Fruit fly (Drosophila melanogaster): ENCODE data around the gene CG43740.

Gene CG43740

dm6 chrX:10320425-10320978 is 12.9 kb upstream of the CG43740 start (continued):
- TF ChIP-seq Awh (GFP tag; IDR thresholded peaks at IDR 0.05) (no peak), Poxn (GFP tag; IDR thresholded peaks at IDR 0.05) (no peak), cas (GFP tag; IDR thresholded peaks at IDR 0.05) (no peak), insv (GFP tag; optimal IDR thresholded peaks at IDR 0.05) (no peak)

DNA sequence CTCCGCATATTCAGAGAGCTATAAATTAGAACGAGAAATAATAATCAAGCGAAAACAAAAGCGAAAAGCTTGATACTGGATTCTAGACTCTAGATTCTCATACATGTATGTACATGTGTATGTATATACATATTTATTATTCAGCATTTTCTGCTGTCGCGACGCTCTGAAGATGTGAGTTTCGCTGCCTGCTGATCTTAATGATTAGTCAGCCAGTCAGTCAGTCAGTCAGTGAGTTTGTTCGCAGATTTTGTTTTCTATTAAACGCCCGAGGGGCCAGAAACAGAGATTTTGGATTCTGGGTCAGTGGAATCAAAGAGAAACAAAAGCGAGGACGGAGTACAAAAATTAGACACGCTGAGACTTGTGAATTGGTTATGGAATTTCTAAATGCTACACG is 11.2 kb upstream of the CG43740 start:
- TF ChIP-seq sens (GFP tag) = peak; percentile 18
- TF ChIP-seq CG4424 (GFP tag; optimal IDR thresholded peaks at IDR 0.05) = no peak
- TF ChIP-seq CG1024 (GFP tag; IDR thresholded peaks at IDR 0.05) = no peak
- TF ChIP-seq Pdp1 (GFP tag; optimal IDR thresholded peaks at IDR 0.05) = peak in 1 of 2 experiments; percentile 12
- TF ChIP-seq Med (GFP tag) = peak; percentile 62
- TF ChIP-seq chinmo (GFP tag; IDR thresholded peaks at IDR 0.05; ENCODE audit: partially characterized antibody) = 0 out of 4 replicates have a peak, but pooled peaks have one; percentile 6
- peak; percentile 23 for TF ChIP-seq sug (tag; optimal IDR thresholded peaks at IDR 0.05)

DNA sequence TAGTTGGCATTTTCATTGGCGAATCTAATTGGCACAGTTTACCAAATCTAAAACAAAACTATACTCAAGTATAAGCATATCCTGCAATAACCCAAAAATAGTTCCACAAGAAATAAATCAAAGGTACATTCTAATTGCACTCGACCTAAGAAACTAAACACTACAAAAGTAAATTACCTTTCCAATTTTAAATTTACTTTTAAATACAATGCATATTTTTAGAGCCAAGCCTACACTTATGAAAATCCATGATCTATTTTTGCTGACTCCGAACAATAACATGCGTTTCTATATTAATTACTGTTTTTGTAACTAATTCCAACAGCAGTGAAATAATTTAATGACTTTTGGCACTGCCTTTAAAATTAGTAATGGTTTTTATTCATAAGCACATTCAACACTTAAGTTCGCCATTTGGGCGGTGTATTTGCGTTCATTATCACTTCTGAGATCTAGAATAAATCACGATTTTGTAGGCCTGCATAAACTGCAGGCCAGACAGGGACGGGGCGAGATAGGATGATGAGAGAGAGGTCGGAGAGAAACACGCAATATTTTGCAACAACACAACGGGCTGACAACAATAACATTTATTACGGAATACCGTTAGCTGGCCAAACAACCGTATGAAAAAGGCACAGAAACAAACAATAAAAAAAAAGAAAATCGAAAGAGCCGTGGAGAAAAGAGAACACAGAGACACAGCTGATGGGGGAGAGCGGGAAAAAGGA is 8.5 kb upstream of the CG43740 start:
- TF ChIP-seq sisA (GFP tag; IDR thresholded peaks at IDR 0.05) (no peak), Sry-β (GFP tag; optimal IDR thresholded peaks at IDR 0.05) (no peak), sim (GFP tag; IDR thresholded peaks at IDR 0.05) (no peak), CG31365 (tag; optimal IDR thresholded peaks at IDR 0.05) (no peak), CG10462 (GFP tag; optimal IDR thresholded peaks at IDR 0.05) (no peak), Ssrp (tag; optimal IDR thresholded peaks at IDR 0.05) (peak; percentile 12), CG4820 (GFP tag; optimal IDR thresholded peaks at IDR 0.05) (peak; percentile 80), Deaf1 (tag; optimal IDR thresholded peaks at IDR 0.05) (no peak), E2f1 (GFP tag; IDR thresholded peaks at IDR 0.05) (no peak), B-H2 (GFP tag; optimal IDR thresholded peaks at IDR 0.05) (no peak), B-H1 (GFP tag; IDR thresholded peaks at IDR 0.05) (no peak), Dp (GFP tag; optimal IDR thresholded peaks at IDR 0.05) (no peak), CG7839 (tag; optimal IDR thresholded peaks at IDR 0.05) (peak; percentile 24), CHES-1-like (GFP tag; optimal IDR thresholded peaks at IDR 0.05) (no peak), Trl (optimal IDR thresholded peaks at IDR 0.05) (peak in 1 of 2 experiments; percentile 72), Trl (GFP tag; optimal IDR thresholded peaks at IDR 0.05) (no peak), Dbx (GFP tag; IDR thresholded peaks at IDR 0.05) (no peak), lilli (GFP tag; optimal IDR thresholded peaks at IDR 0.05) (peak; percentile 5), CG14667 (GFP tag; IDR thresholded peaks at IDR 0.05) (no peak), CG14441 (GFP tag; IDR thresholded peaks at IDR 0.05) (0 out of 2 replicates have a peak, but pooled peaks have one; percentile 13), vvl (GFP tag; IDR thresholded peaks at IDR 0.05) (no peak), CG7786 (GFP tag; optimal IDR thresholded peaks at IDR 0.05) (no peak), tgo (GFP tag; IDR thresholded peaks at IDR 0.05) (no peak), CG16863 (GFP tag; optimal IDR thresholded peaks at IDR 0.05) (peak; percentile 22), Nf-YB (GFP tag; optimal IDR thresholded peaks at IDR 0.05) (no peak), CG4424 (GFP tag; optimal IDR thresholded peaks at IDR 0.05) (no peak), NC2α (GFP tag; optimal IDR thresholded peaks at IDR 0.05) (no peak), CG12769 (tag; optimal IDR thresholded peaks at IDR 0.05) (no peak), CG7372 (GFP tag; IDR thresholded peaks at IDR 0.05) (no peak), bigmax (GFP tag; optimal IDR thresholded peaks at IDR 0.05) (no peak), tin (GFP tag; optimal IDR thresholded peaks at IDR 0.05) (peak; percentile 2), CG32532 (GFP tag; IDR thresholded peaks at IDR 0.05) (no peak), sc (optimal IDR thresholded peaks at IDR 0.05) (no peak), sc (GFP tag; optimal IDR thresholded peaks at IDR 0.05) (no peak), CoRest (tag; optimal IDR thresholded peaks at IDR 0.05) (peak; percentile 25), CG5245 (GFP tag; optimal IDR thresholded peaks at IDR 0.05) (no peak), CG6791 (GFP tag; IDR thresholded peaks at IDR 0.05; ENCODE audit: partially characterized antibody) (no peak), CG8765 (GFP tag; IDR thresholded peaks at IDR 0.05) (no peak)

All from whole organism, embryonic.